Fruit fly (Drosophila melanogaster): ENCODE data around the gene fz2.

dm6 chr3L:19174722-19175121 lies 60.5 kb downstream of the fz2 start:
- TF ChIP-seq psq (optimal IDR thresholded peaks at IDR 0.05) = no peak
- TF ChIP-seq Dll (optimal IDR thresholded peaks at IDR 0.05) = no peak
- TF ChIP-seq CG8478 (optimal IDR thresholded peaks at IDR 0.05) = no peak
- TF ChIP-seq pan (optimal IDR thresholded peaks at IDR 0.05) = no peak
- TF ChIP-seq usp (GFP tag; optimal IDR thresholded peaks at IDR 0.05) = no peak
